Fruit fly (Drosophila melanogaster) whole organism, pupa: ENCODE data around the gene boi.

Experiments
- CG10348 ChIP-seq: fragments of 200-800 bp; sonication (Bioruptor generic); IDR thresholded peaks from 2 replicates; pipeline ENCODE4 v1.3.6; 2022; ENCODE audit warnings: missing biosample characterization, missing genetic modification characterization
- CG12605 ChIP-seq: fragments of 200-800 bp; sonication (Bioruptor generic); IDR thresholded peaks from 2 replicates; pipeline ENCODE4 v1.3.6; 2022; ENCODE audit warnings: missing biosample characterization, missing genetic modification characterization
- CG13204 ChIP-seq: fragments of 200-800 bp; sonication (Bioruptor generic); optimal IDR thresholded peaks from 2 replicates; lab custom pipeline; 2018; ENCODE audit warnings: missing biosample characterization, mild to moderate bottlenecking, missing genetic modification characterization, moderate library complexity
- CG14655 ChIP-seq: fragments of 200-800 bp; sonication (Bioruptor generic); optimal IDR thresholded peaks from 3 replicates; lab custom pipeline; 2017; ENCODE audit warnings: mild to moderate bottlenecking, missing biosample characterization, missing genetic modification reagents, missing genetic modification characterization
- CG15710 ChIP-seq: fragments of 200-800 bp; sonication (Bioruptor generic); optimal IDR thresholded peaks from 2 replicates; lab custom pipeline; 2018; ENCODE audit warnings: missing biosample characterization, mild to moderate bottlenecking, missing genetic modification characterization, moderate library complexity
- CG17806 ChIP-seq: fragments of 200-800 bp; sonication (Bioruptor generic); optimal IDR thresholded peaks from 2 replicates; lab custom pipeline; 2018; ENCODE audit warnings: missing biosample characterization, mild to moderate bottlenecking, missing genetic modification characterization, moderate library complexity
- CG32121 ChIP-seq: fragments of 200-800 bp; sonication (Bioruptor generic); IDR thresholded peaks from 2 replicates; pipeline ENCODE4 v1.3.6; 2022; ENCODE audit warnings: missing biosample characterization, missing genetic modification characterization
- CG34367 ChIP-seq: fragments of 200-800 bp; sonication (Bioruptor generic); optimal IDR thresholded peaks from 2 replicates; lab custom pipeline; 2018; ENCODE audit warnings: missing biosample characterization, mild to moderate bottlenecking, missing genetic modification characterization
- CG4496 ChIP-seq: fragments of 200-800 bp; sonication (Bioruptor generic); IDR thresholded peaks from 3 replicates; pipeline ENCODE4 v1.3.6; 2022; ENCODE audit warnings: missing biosample characterization, missing genetic modification characterization
- CG8159 ChIP-seq: fragments of 200-800 bp; sonication (Bioruptor generic); optimal IDR thresholded peaks from 3 replicates; lab custom pipeline; 2018; ENCODE audit warnings: missing biosample characterization, mild to moderate bottlenecking, missing genetic modification characterization, moderate library complexity
- CG8301 ChIP-seq: fragments of 200-800 bp; sonication (Bioruptor generic); optimal IDR thresholded peaks from 2 replicates; lab custom pipeline; 2018; ENCODE audit warnings: missing biosample characterization, mild to moderate bottlenecking, missing genetic modification characterization
- CG9948 ChIP-seq: fragments of 200-800 bp; sonication (Bioruptor generic); optimal IDR thresholded peaks from 2 replicates; lab custom pipeline; 2018; ENCODE audit warnings: missing biosample characterization, mild to moderate bottlenecking, missing genetic modification characterization, moderate library complexity
- D1 ChIP-seq: fragments of 200-800 bp; sonication (Bioruptor generic); optimal IDR thresholded peaks from 2 replicates; lab custom pipeline; 2018; ENCODE audit warnings: missing biosample characterization, mild to moderate bottlenecking, missing genetic modification characterization, moderate library complexity
- EcR ChIP-seq: fragments of 200-800 bp; sonication (Bioruptor generic); optimal IDR thresholded peaks from 3 replicates; lab custom pipeline; 2019; ENCODE audit warnings: missing biosample characterization, missing genetic modification characterization, mild to moderate bottlenecking, moderate library complexity, missing genetic modification reagents
- Ets98B ChIP-seq: fragments of 200-800 bp; sonication (Bioruptor generic); IDR thresholded peaks from 2 replicates; pipeline ENCODE4 v1.3.6; 2022; ENCODE audit warnings: missing biosample characterization, missing genetic modification characterization
- Pif1A ChIP-seq: fragments of 200-800 bp; sonication (Bioruptor generic); optimal IDR thresholded peaks from 3 replicates; lab custom pipeline; 2016; ENCODE audit warnings: missing biosample characterization, missing genetic modification characterization
- Pif1B ChIP-seq: fragments of 200-800 bp; sonication (Bioruptor generic); optimal IDR thresholded peaks from 3 replicates; lab custom pipeline; 2016; ENCODE audit warnings: missing biosample characterization, missing genetic modification characterization
- Snoo ChIP-seq: fragments of 200-800 bp; sonication (Bioruptor generic); optimal IDR thresholded peaks from 3 replicates; lab custom pipeline; 2017; ENCODE audit warnings: missing biosample characterization, mild to moderate bottlenecking, missing genetic modification characterization, inconsistent platforms
- fd96Ca ChIP-seq: fragments of 200-800 bp; sonication (Bioruptor generic); IDR thresholded peaks from 3 replicates; pipeline ENCODE4 v1.3.6; 2022; ENCODE audit warnings: missing biosample characterization, missing genetic modification characterization
- gl ChIP-seq: fragments of 200-800 bp; sonication (Bioruptor generic); optimal IDR thresholded peaks from 2 replicates; lab custom pipeline; 2018; ENCODE audit warnings: missing biosample characterization, mild to moderate bottlenecking, missing genetic modification characterization
- rn ChIP-seq: fragments of 200-800 bp; sonication (Bioruptor generic); IDR thresholded peaks from 2 replicates; pipeline ENCODE4 v1.3.6; 2022; ENCODE audit warnings: missing biosample characterization, missing genetic modification characterization

The boi gene

DNA sequence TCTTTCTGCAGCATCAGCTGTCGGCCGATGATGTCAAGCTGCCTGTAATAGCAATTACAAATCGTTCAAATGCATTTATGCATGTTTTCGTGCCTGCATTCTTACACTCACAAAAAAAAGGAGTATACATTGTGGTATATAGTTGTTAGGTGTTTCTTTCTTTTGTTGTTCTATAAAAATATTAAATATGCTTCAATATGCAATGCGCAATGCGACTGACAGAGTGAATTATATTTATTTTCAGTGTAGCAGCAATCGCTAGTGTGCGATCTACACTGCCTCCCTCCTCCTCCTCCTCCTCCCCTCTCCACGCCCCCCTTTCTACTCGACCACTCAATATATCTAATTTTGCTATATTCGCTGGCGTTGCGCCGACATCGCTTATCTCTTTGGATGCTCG lies 39.0 kb upstream of the boi start:
- peak; percentile 78 for TF ChIP-seq Ets98B (GFP tag; lab: Robert Waterston, UW)
- TF ChIP-seq CG8301: peak; percentile 26
- no peak for TF ChIP-seq CG13204 (GFP tag; lab: Kevin White, UChicago)
- no peak for TF ChIP-seq Pif1B (GFP tag; lab: Kevin White, UChicago)
- TF ChIP-seq CG32121 (GFP tag; lab: Robert Waterston, UW): peak; percentile 76
- TF ChIP-seq rn (GFP tag; lab: Robert Waterston, UW): no peak
- no peak for TF ChIP-seq D1 (tag; lab: Kevin White, UChicago)
- no peak for TF ChIP-seq gl
- TF ChIP-seq Pif1A (GFP tag; lab: Kevin White, UChicago): no peak
- no peak for TF ChIP-seq EcR
- no peak for TF ChIP-seq CG9948 (tag; lab: Kevin White, UChicago)
- TF ChIP-seq CG12605 (GFP tag; lab: Robert Waterston, UW): peak; percentile 49; the same call in 1 of the 2 replicates
- no peak for TF ChIP-seq Snoo (tag; lab: Kevin White, UChicago)
- 0 out of 2 replicates have a peak, but pooled peaks have one; percentile 27 for TF ChIP-seq CG10348
- peak; percentile 71; the same call in 2 of the 3 replicates for TF ChIP-seq fd96Ca (GFP tag; lab: Robert Waterston, UW)
- no peak for TF ChIP-seq CG15710 (tag; lab: Kevin White, UChicago)
- TF ChIP-seq CG34367 (tag; lab: Kevin White, UChicago): no peak
- TF ChIP-seq CG4496 (GFP tag; lab: Robert Waterston, UW): peak; percentile 77
- no peak for TF ChIP-seq CG17806
- TF ChIP-seq CG14655 (GFP tag; lab: Kevin White, UChicago): peak; percentile 43
- TF ChIP-seq CG8159 (tag; lab: Kevin White, UChicago): no peak
- TF ChIP-seq, all 21 proteins: peak for 8

DNA sequence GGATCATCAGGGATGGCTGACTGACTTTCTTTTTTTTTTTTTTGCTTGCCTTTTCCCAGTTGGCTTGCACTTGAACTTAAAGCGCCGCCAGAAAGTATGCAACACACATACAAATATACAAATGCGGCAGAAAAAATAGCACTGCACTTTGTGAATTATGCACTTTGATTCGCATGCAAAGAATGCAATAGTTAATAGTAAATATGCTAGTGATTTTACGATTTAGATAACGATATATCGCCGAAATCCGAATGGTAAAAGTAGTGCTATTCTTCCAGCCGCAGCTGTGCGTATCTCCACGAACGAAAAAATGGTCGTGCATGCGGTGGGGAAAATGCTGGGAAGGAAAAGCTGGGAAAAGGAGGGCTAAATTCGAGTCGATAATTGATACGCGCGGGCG lies 33.6 kb upstream of the boi start:
- TF ChIP-seq CG15710 (tag; lab: Kevin White, UChicago): no peak
- TF ChIP-seq CG8159 (tag; lab: Kevin White, UChicago): peak; percentile 7
- peak; percentile 46; the same call in 1 of the 2 replicates for TF ChIP-seq CG10348
- peak; percentile 13 for TF ChIP-seq Pif1A (GFP tag; lab: Kevin White, UChicago)
- TF ChIP-seq Snoo (tag; lab: Kevin White, UChicago): no peak
- TF ChIP-seq CG12605 (GFP tag; lab: Robert Waterston, UW): peak; percentile 28; the same call in 1 of the 2 replicates
- TF ChIP-seq Ets98B (GFP tag; lab: Robert Waterston, UW): peak; percentile 61
- TF ChIP-seq CG4496 (GFP tag; lab: Robert Waterston, UW): peak; percentile 81
- peak; percentile 67 for TF ChIP-seq fd96Ca (GFP tag; lab: Robert Waterston, UW)
- no peak for TF ChIP-seq CG8301
- TF ChIP-seq CG14655 (GFP tag; lab: Kevin White, UChicago): peak; percentile 30

DNA sequence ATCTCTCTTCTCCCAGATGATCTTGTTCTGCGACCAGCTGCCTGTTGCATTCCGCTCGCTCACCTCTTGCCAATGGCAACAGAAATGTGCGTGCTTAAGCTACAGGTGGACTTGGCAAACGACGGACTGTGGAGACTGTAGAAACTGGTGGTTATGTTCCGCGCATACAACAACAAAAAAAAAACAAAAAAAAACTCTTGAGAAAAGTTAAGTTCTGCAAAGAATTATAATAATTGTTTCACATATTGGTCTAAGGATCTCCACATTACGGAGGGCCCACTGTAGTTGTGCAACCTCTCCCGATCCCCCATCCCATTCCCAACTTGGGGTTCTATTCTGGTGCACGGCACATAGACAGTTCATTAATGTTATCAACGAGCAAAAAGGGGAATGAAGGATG lies 1.3 kb downstream of the boi start:
- TF ChIP-seq CG4496 (GFP tag; lab: Robert Waterston, UW) (peak; percentile 96), CG15710 (tag; lab: Kevin White, UChicago) (peak; percentile 84), rn (GFP tag; lab: Robert Waterston, UW) (peak; percentile 76), CG14655 (GFP tag; lab: Kevin White, UChicago) (peak; percentile 94), CG12605 (GFP tag; lab: Robert Waterston, UW) (peak; percentile 89), Snoo (tag; lab: Kevin White, UChicago) (peak; percentile 27), gl (peak; percentile 77), CG10348 (0 out of 2 replicates have a peak, but pooled peaks have one; percentile 37), CG17806 (peak; percentile 86), CG34367 (tag; lab: Kevin White, UChicago) (peak; percentile 83), fd96Ca (GFP tag; lab: Robert Waterston, UW) (peak; percentile 97), CG8301 (peak; percentile 87), Pif1A (GFP tag; lab: Kevin White, UChicago) (peak; percentile 89), EcR (no peak), CG32121 (GFP tag; lab: Robert Waterston, UW) (peak; percentile 90), CG9948 (tag; lab: Kevin White, UChicago) (peak; percentile 87), CG8159 (tag; lab: Kevin White, UChicago) (peak; percentile 83), Pif1B (GFP tag; lab: Kevin White, UChicago) (peak; percentile 76), CG13204 (GFP tag; lab: Kevin White, UChicago) (peak; percentile 84), Ets98B (GFP tag; lab: Robert Waterston, UW) (peak; percentile 93), D1 (tag; lab: Kevin White, UChicago) (peak; percentile 39)
- TF ChIP-seq, all 21 proteins: peak for 20

DNA sequence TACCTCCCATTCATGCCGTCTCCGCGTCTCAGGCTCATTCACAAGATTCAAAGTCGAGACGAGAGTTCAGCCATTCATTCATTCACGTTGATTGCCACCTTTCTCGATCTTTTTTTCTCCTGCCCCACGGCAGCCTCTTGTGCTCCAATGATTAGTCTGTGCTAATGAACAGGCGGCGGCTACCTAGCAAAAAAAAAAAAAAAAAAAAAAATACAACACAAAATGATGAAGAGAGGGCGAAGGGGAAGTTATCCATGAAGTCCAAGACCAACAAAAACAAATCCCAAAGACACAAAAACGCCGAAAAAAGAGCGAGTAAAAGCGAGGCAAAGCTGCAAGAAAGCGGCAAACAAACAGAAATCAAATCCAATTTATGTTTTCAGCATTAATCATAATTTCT lies 2.9 kb downstream of the boi start:
- no peak for TF ChIP-seq CG8301
- no peak for TF ChIP-seq EcR
- TF ChIP-seq Ets98B (GFP tag; lab: Robert Waterston, UW): no peak
- TF ChIP-seq CG14655 (GFP tag; lab: Kevin White, UChicago): no peak
- TF ChIP-seq CG8159 (tag; lab: Kevin White, UChicago): no peak
- no peak for TF ChIP-seq CG13204 (GFP tag; lab: Kevin White, UChicago)
- TF ChIP-seq CG12605 (GFP tag; lab: Robert Waterston, UW): no peak
- no peak for TF ChIP-seq CG17806
- TF ChIP-seq D1 (tag; lab: Kevin White, UChicago): no peak
- no peak for TF ChIP-seq CG10348
- TF ChIP-seq rn (GFP tag; lab: Robert Waterston, UW): no peak
- no peak for TF ChIP-seq Pif1B (GFP tag; lab: Kevin White, UChicago)
- TF ChIP-seq CG9948 (tag; lab: Kevin White, UChicago): no peak
- TF ChIP-seq, all 21 proteins: peak for 0

DNA sequence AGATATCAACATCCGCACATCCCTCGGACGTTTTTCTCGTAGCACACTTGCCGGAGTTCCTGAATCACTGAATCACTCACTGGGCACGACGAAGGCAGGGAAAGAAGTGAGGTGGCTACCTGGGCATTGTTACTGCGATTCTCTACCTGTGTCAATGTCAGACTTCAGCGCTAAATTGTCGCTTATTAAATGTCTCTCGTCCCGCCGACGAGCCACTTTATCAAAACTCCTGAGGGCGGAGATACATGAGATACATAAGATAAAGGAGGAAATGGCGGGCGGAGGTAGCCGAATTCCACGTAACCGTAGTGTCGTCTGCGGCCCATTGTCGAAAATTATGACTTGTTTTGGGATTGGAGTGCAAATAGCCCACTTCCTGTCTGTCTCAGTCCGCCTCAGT lies 4.2 kb downstream of the boi start:
- TF ChIP-seq EcR (no peak), CG32121 (GFP tag; lab: Robert Waterston, UW) (no peak), D1 (tag; lab: Kevin White, UChicago) (no peak), Ets98B (GFP tag; lab: Robert Waterston, UW) (no peak), CG4496 (GFP tag; lab: Robert Waterston, UW) (no peak), CG17806 (no peak), CG13204 (GFP tag; lab: Kevin White, UChicago) (no peak), CG15710 (tag; lab: Kevin White, UChicago) (no peak), CG10348 (no peak), gl (no peak), CG14655 (GFP tag; lab: Kevin White, UChicago) (no peak), Snoo (tag; lab: Kevin White, UChicago) (no peak), CG8301 (no peak), CG9948 (tag; lab: Kevin White, UChicago) (no peak)
